Worm (Caenorhabditis elegans): ENCODE measurements around the gene F41E6.8.

DNA sequence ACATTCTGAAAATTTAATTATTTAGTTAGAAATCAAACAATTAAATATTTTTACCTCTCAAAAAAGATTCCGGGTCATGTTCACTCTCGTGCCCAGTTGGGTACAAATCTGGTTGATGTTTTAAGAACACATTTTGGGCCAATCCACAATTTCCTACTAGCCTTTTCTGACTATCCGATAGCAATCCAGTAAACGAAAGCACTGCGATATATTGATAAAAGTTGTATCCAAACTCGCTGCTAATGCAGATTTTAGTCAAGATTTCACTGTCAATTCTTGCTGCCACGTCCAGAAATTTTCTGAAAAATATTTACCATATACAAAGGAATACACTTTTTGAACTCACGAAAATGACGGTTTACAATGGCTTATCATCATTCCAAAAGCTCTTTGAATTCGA is 32.1 kb downstream of the F41E6.8 start:
- TF ChIP-seq C34F6.9 (tag; optimal IDR thresholded peaks at IDR 0.05), result no peak
- no peak for TF ChIP-seq dmd-4 (tag; optimal IDR thresholded peaks at IDR 0.05)
- TF ChIP-seq nhr-77 (tag; optimal IDR thresholded peaks at IDR 0.05), result no peak
- no peak for TF ChIP-seq unc-62 (GFP tag; optimal IDR thresholded peaks at IDR 0.05)
- TF ChIP-seq egl-27 (tag; optimal IDR thresholded peaks at IDR 0.05), result no peak
- no peak for TF ChIP-seq mdl-1 (tag; optimal IDR thresholded peaks at IDR 0.05)
- TF ChIP-seq lsy-2 (tag; optimal IDR thresholded peaks at IDR 0.05), result no peak
- TF ChIP-seq nhr-25 (tag; optimal IDR thresholded peaks at IDR 0.05), result no peak

Measured in whole organism, L2 larva.